Worm (Caenorhabditis elegans) whole organism, L2 larva: ENCODE results near the gene C30A5.16.
A peak's percentile ranks its signal among the peaks of the same experiment; 100 is the strongest.

Source experiments
- C34F6.9 ChIP-seq: fragments of 150-350 bp; optimal IDR thresholded peaks from 2 replicates; lab custom pipeline; 2014; ENCODE audit warnings: missing biosample characterization, missing genetic modification characterization
- F13H6.1 ChIP-seq: sonication (generic microtip); optimal IDR thresholded peaks from 2 replicates; lab custom pipeline; 2016; ENCODE audit warnings: missing genetic modification characterization, missing compliant biosample characterization
- R02D3.7 ChIP-seq: fragments of 150-350 bp; optimal IDR thresholded peaks from 2 replicates; lab custom pipeline; 2014; ENCODE audit warnings: missing biosample characterization, missing genetic modification characterization
- Y55F3AM.14 ChIP-seq: fragments of 200-800 bp; sonication (Bioruptor generic); optimal IDR thresholded peaks from 2 replicates; lab custom pipeline; 2018; ENCODE audit warnings: mild to moderate bottlenecking, missing genetic modification characterization, missing compliant biosample characterization
- ZK546.5 ChIP-seq: sonication (generic microtip); optimal IDR thresholded peaks from 2 replicates; lab custom pipeline; 2017; ENCODE audit warnings: missing biosample characterization, missing genetic modification characterization
- alr-1 ChIP-seq: fragments of 150-350 bp; optimal IDR thresholded peaks from 2 replicates; lab custom pipeline; 2014; ENCODE audit warnings: missing biosample characterization, missing genetic modification characterization
- aly-2 ChIP-seq: fragments of 150-350 bp; optimal IDR thresholded peaks from 2 replicates; lab custom pipeline; 2014; ENCODE audit warnings: missing biosample characterization, missing genetic modification characterization
- ama-1 ChIP-seq: fragments of 150-350 bp; optimal IDR thresholded peaks from 2 replicates; lab custom pipeline; 2018; ENCODE audit warnings: inconsistent platforms
- blmp-1 ChIP-seq: sonication (generic microtip); optimal IDR thresholded peaks from 2 replicates; lab custom pipeline; 2017; ENCODE audit warnings: missing genetic modification characterization, mild to moderate bottlenecking, missing compliant biosample characterization, antibody characterized with exemption, moderate library complexity; ENCODE audit not compliant: insufficient read depth
- ceh-16 ChIP-seq: fragments of 150-350 bp; optimal IDR thresholded peaks from 2 replicates; lab custom pipeline; 2014; ENCODE audit warnings: missing biosample characterization, missing genetic modification characterization
- ceh-82 ChIP-seq: fragments of 150-350 bp; optimal IDR thresholded peaks from 2 replicates; lab custom pipeline; 2014; ENCODE audit warnings: missing biosample characterization, missing genetic modification characterization
- crh-2 ChIP-seq: sonication (generic microtip); optimal IDR thresholded peaks from 2 replicates; lab custom pipeline; 2017; ENCODE audit warnings: missing biosample characterization, missing genetic modification characterization
- dmd-4 ChIP-seq: sonication (generic microtip); optimal IDR thresholded peaks from 2 replicates; lab custom pipeline; 2017; ENCODE audit warnings: missing biosample characterization, missing genetic modification characterization
- egl-27 ChIP-seq: sonication (generic microtip); optimal IDR thresholded peaks from 3 replicates; lab custom pipeline; 2017; ENCODE audit warnings: missing biosample characterization, missing genetic modification reagents, missing genetic modification characterization
- elt-1 ChIP-seq: fragments of 150-350 bp; optimal IDR thresholded peaks from 2 replicates; lab custom pipeline; 2014; ENCODE audit warnings: missing biosample characterization, missing genetic modification characterization
- elt-3 ChIP-seq: sonication (generic microtip); optimal IDR thresholded peaks from 2 replicates; lab custom pipeline; 2017; ENCODE audit warnings: missing biosample characterization, missing genetic modification characterization
- fos-1 ChIP-seq: fragments of 150-350 bp; optimal IDR thresholded peaks from 2 replicates; lab custom pipeline; 2014; ENCODE audit warnings: missing biosample characterization, missing genetic modification characterization
- gmeb-1 ChIP-seq: fragments of 150-350 bp; optimal IDR thresholded peaks from 2 replicates; lab custom pipeline; 2014; ENCODE audit warnings: missing biosample characterization, missing genetic modification characterization
- lin-11 ChIP-seq: fragments of 150-350 bp; sonication (generic microtip); optimal IDR thresholded peaks from 2 replicates; lab custom pipeline; 2014; ENCODE audit warnings: missing biosample characterization, missing genetic modification characterization, inconsistent platforms, mixed read lengths
- lin-13 ChIP-seq: fragments of 150-350 bp; optimal IDR thresholded peaks from 2 replicates; lab custom pipeline; 2014; ENCODE audit warnings: missing biosample characterization, missing genetic modification reagents, missing genetic modification characterization
- lin-39 ChIP-seq: fragments of 150-350 bp; optimal IDR thresholded peaks from 2 replicates; lab custom pipeline; 2014; ENCODE audit warnings: missing biosample characterization, missing genetic modification reagents, missing genetic modification characterization
- lsy-2 ChIP-seq, 2 experiments: fragments of 150-350 bp in 1 of 2; sonication (generic microtip) in 1 of 2; optimal IDR thresholded peaks; 2 replicates each; lab custom pipeline; 2014 to 2017; ENCODE audit warnings: missing biosample characterization in 2 of 2, missing genetic modification characterization in 2 of 2
- mab-5 ChIP-seq: fragments of 150-350 bp; optimal IDR thresholded peaks from 2 replicates; lab custom pipeline; 2014; ENCODE audit warnings: missing biosample characterization, missing genetic modification characterization
- mbf-1 ChIP-seq: sonication (generic microtip); optimal IDR thresholded peaks from 2 replicates; lab custom pipeline; 2017; ENCODE audit warnings: missing biosample characterization, missing genetic modification characterization
- mdl-1 ChIP-seq, 2 experiments: fragments of 150-350 bp in 1 of 2; sonication (generic microtip) in 1 of 2; optimal IDR thresholded peaks; 2 replicates each; lab custom pipeline; 2017; ENCODE audit warnings: missing biosample characterization in 2 of 2, missing genetic modification characterization in 2 of 2
- nhr-10 ChIP-seq: sonication (generic microtip); optimal IDR thresholded peaks from 2 replicates; lab custom pipeline; 2017; ENCODE audit warnings: missing biosample characterization, missing genetic modification characterization
- nhr-11 ChIP-seq: fragments of 150-350 bp; optimal IDR thresholded peaks from 2 replicates; lab custom pipeline; 2014; ENCODE audit warnings: missing biosample characterization, missing genetic modification characterization
- nhr-12 ChIP-seq: fragments of 150-350 bp; optimal IDR thresholded peaks from 2 replicates; lab custom pipeline; 2014; ENCODE audit warnings: missing biosample characterization, missing genetic modification characterization
- nhr-129 ChIP-seq: fragments of 150-350 bp; optimal IDR thresholded peaks from 2 replicates; lab custom pipeline; 2014; ENCODE audit warnings: missing biosample characterization, missing genetic modification characterization
- nhr-21 ChIP-seq: fragments of 150-350 bp; optimal IDR thresholded peaks from 2 replicates; lab custom pipeline; 2014; ENCODE audit warnings: missing biosample characterization, missing genetic modification characterization
- nhr-23 ChIP-seq: fragments of 150-350 bp; optimal IDR thresholded peaks from 2 replicates; lab custom pipeline; 2014; ENCODE audit warnings: missing biosample characterization, missing genetic modification reagents, missing genetic modification characterization
- nhr-237 ChIP-seq: fragments of 150-350 bp; optimal IDR thresholded peaks from 2 replicates; lab custom pipeline; 2014; ENCODE audit warnings: missing biosample characterization, missing genetic modification characterization
- nhr-25 ChIP-seq: fragments of 150-350 bp; sonication (generic microtip); optimal IDR thresholded peaks from 3 replicates; lab custom pipeline; 2014; ENCODE audit warnings: missing biosample characterization, missing genetic modification characterization
- nhr-6 ChIP-seq: fragments of 150-350 bp; optimal IDR thresholded peaks from 2 replicates; lab custom pipeline; 2014; ENCODE audit warnings: missing biosample characterization, missing genetic modification characterization
- nhr-77 ChIP-seq: fragments of 150-350 bp; optimal IDR thresholded peaks from 2 replicates; lab custom pipeline; 2014; ENCODE audit warnings: missing biosample characterization, missing genetic modification characterization
- peb-1 ChIP-seq: fragments of 150-350 bp; optimal IDR thresholded peaks from 2 replicates; lab custom pipeline; 2014; ENCODE audit warnings: missing biosample characterization, missing genetic modification characterization
- sem-4 ChIP-seq: fragments of 150-350 bp; optimal IDR thresholded peaks from 2 replicates; lab custom pipeline; 2014; ENCODE audit warnings: missing biosample characterization, missing genetic modification reagents, missing genetic modification characterization
- skn-1 ChIP-seq: sonication (generic microtip); optimal IDR thresholded peaks from 2 replicates; lab custom pipeline; 2017; ENCODE audit warnings: missing biosample characterization, missing genetic modification characterization
- sma-3 ChIP-seq: sonication (generic microtip); optimal IDR thresholded peaks from 2 replicates; lab custom pipeline; 2016; ENCODE audit warnings: missing genetic modification reagents, missing genetic modification characterization, missing compliant biosample characterization
- sma-9 ChIP-seq, 2 experiments: fragments of 150-350 bp in 1 of 2; sonication (generic microtip) in 1 of 2; optimal IDR thresholded peaks; 2 replicates each; lab custom pipeline; 2014 to 2016; ENCODE audit warnings: missing genetic modification characterization in 2 of 2, mild to moderate bottlenecking in 1 of 2, missing biosample characterization in 1 of 2, missing compliant biosample characterization in 1 of 2, missing genetic modification reagents in 1 of 2, moderate library complexity in 1 of 2
- snpc-4 ChIP-seq: fragments of 150-350 bp; optimal IDR thresholded peaks from 2 replicates; lab custom pipeline; 2014; ENCODE audit warnings: missing biosample characterization, missing genetic modification characterization
- unc-39 ChIP-seq: fragments of 150-350 bp; optimal IDR thresholded peaks from 2 replicates; lab custom pipeline; 2014; ENCODE audit warnings: missing biosample characterization, missing genetic modification characterization
- unc-55 ChIP-seq: fragments of 150-350 bp; sonication (generic microtip); optimal IDR thresholded peaks from 3 replicates; lab custom pipeline; 2014; ENCODE audit warnings: missing biosample characterization, missing genetic modification reagents, missing genetic modification characterization
- unc-62 ChIP-seq: fragments of 150-350 bp; optimal IDR thresholded peaks from 2 replicates; lab custom pipeline; 2014; ENCODE audit warnings: missing biosample characterization, missing genetic modification reagents, missing genetic modification characterization
- zag-1 ChIP-seq: fragments of 150-350 bp; optimal IDR thresholded peaks from 2 replicates; lab custom pipeline; 2014; ENCODE audit warnings: missing biosample characterization, missing genetic modification characterization
- ztf-1 ChIP-seq: fragments of 200-800 bp; sonication (Bioruptor generic); conservative IDR thresholded peaks from 2 replicates; pipeline ENCODE4 v1.3.6; 2022; ENCODE audit warnings: missing genetic modification characterization, missing compliant biosample characterization
- ztf-11 ChIP-seq: sonication (generic microtip); optimal IDR thresholded peaks from 2 replicates; lab custom pipeline; 2017; ENCODE audit warnings: missing biosample characterization, missing genetic modification characterization
- ztf-4 ChIP-seq: fragments of 150-350 bp; optimal IDR thresholded peaks from 2 replicates; lab custom pipeline; 2014; ENCODE audit warnings: missing biosample characterization, missing genetic modification characterization

Gene C30A5.16

ce11 chrIII:8201760-8202159, 16.3 kb upstream of the C30A5.16 start:
- TF ChIP-seq sma-3 (GFP tag; lab: Kevin White, UChicago) (no peak), Y55F3AM.14 (GFP tag; lab: Kevin White, UChicago) (peak; percentile 43), ama-1 (lab: Kevin White, UChicago) (no peak), lsy-2 (tag; optimal IDR thresholded peaks at IDR 0.05; lab: Kevin White, UChicago) (peak in 1 of 2 experiments; percentile 68), nhr-11 (tag; lab: Kevin White, UChicago) (no peak), fos-1 (tag; lab: Kevin White, UChicago) (no peak), crh-2 (peak; percentile 49), nhr-12 (tag; lab: Kevin White, UChicago) (no peak), elt-1 (tag; lab: Kevin White, UChicago) (no peak), ztf-11 (tag; lab: Kevin White, UChicago) (no peak), sma-9 (GFP tag; optimal IDR thresholded peaks at IDR 0.05; lab: Kevin White, UChicago) (peak; percentile 41), sma-9 (tag; optimal IDR thresholded peaks at IDR 0.05; lab: Kevin White, UChicago) (no peak), lin-39 (no peak), nhr-237 (no peak), egl-27 (tag; lab: Kevin White, UChicago) (no peak), peb-1 (tag; lab: Kevin White, UChicago) (no peak), C34F6.9 (tag; lab: Kevin White, UChicago) (peak; percentile 74), gmeb-1 (tag; lab: Kevin White, UChicago) (no peak), skn-1 (tag; lab: Kevin White, UChicago) (no peak), unc-62 (GFP tag; lab: Kevin White, UChicago) (no peak), alr-1 (no peak), elt-3 (no peak), nhr-129 (tag; lab: Kevin White, UChicago) (peak; percentile 46), dmd-4 (no peak), nhr-77 (tag; lab: Kevin White, UChicago) (no peak), ceh-82 (tag; lab: Kevin White, UChicago) (no peak), unc-55 (GFP tag; lab: Kevin White, UChicago) (peak; percentile 83), sem-4 (tag; lab: Kevin White, UChicago) (peak; percentile 41), aly-2 (tag; lab: Kevin White, UChicago) (no peak), mbf-1 (tag; lab: Kevin White, UChicago) (no peak), mdl-1 (tag; optimal IDR thresholded peaks at IDR 0.05; lab: Kevin White, UChicago) (no peak), F13H6.1 (tag; lab: Kevin White, UChicago) (peak; percentile 77), ZK546.5 (tag; lab: Kevin White, UChicago) (no peak), blmp-1 (tag; lab: Kevin White, UChicago) (no peak), mab-5 (tag; lab: Kevin White, UChicago) (peak; percentile 33), lin-13 (GFP tag; lab: Kevin White, UChicago) (peak; percentile 23), zag-1 (tag; lab: Kevin White, UChicago) (peak; percentile 56), ztf-4 (tag; lab: Kevin White, UChicago) (no peak), nhr-21 (no peak), nhr-25 (no peak), ceh-16 (tag; lab: Kevin White, UChicago) (no peak), nhr-6 (tag; lab: Kevin White, UChicago) (no peak), nhr-10 (tag; lab: Kevin White, UChicago) (no peak), snpc-4 (tag; lab: Kevin White, UChicago) (no peak), nhr-23 (tag; lab: Kevin White, UChicago) (no peak), R02D3.7 (no peak), ztf-1 (GFP tag; lab: Robert Waterston, UW) (no peak), unc-39 (tag; lab: Kevin White, UChicago) (no peak), lin-11 (peak; percentile 30)
